Worm (Caenorhabditis elegans): Measurements from ENCODE around the gene F11G11.5.

DNA sequence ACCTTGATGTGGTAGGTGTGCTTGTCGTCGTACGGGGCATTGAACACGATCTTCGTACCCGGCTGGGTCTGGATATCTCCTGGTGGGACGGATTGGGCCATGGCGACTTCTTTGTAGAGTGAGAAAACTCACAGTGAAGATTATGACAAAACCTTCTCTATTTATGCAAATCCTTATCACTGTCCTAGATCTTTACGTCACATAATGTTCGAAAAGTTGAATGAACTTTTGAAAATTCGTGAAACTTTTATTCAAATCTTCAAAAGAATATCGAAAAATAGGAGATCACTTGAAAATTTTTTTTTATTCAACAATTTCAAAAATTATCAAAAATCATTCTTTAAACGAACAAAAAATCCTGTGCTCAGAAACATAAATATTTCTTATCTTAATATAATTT is 34.9 kb downstream of the F11G11.5 start, which contains the start of gene msp-33:
- no peak for TF ChIP-seq aly-2 (tag; optimal IDR thresholded peaks at IDR 0.05)
- no peak for TF ChIP-seq ZK546.5 (tag; optimal IDR thresholded peaks at IDR 0.05)
